Fruit fly (Drosophila melanogaster): ENCODE results near the gene grk.

DNA sequence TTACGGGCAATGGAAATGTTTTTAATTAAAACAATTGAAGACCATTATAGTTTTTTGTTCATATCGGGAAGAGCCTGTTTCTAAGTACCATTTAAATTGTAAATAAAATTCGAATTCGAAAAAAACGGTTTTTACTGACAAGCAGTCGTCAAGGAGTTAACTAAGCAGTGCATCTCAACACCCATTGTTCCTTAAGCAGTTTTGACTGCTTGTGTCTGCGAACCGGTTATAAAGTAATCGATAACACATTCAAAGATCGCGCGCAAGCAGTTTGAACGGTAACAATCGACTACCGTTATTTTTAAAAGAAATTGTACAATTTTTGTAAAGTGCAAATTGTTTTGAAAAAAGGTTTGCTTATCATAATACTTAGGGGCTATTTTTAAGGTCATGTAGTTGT lies 44.6 kb upstream of the grk start:
- TF ChIP-seq insv (optimal IDR thresholded peaks at IDR 0.05) (no peak), Sin3A (optimal IDR thresholded peaks at IDR 0.05) (no peak), h (optimal IDR thresholded peaks at IDR 0.05) (no peak)
